Fruit fly (Drosophila melanogaster) whole organism, embryonic: ENCODE data around the gene CG13862.

Experiments used
- Bteb2 ChIP-seq: fragments of 200-800 bp; sonication (Bioruptor generic); optimal IDR thresholded peaks from 2 replicates; lab custom pipeline; 2016; ENCODE audit warnings: missing biosample characterization, missing genetic modification characterization
- C15 ChIP-seq: fragments of 200-800 bp; sonication (Bioruptor generic); IDR thresholded peaks from 3 replicates; pipeline ENCODE4 v1.3.6; 2022; ENCODE audit warnings: missing biosample characterization, missing genetic modification characterization
- CG10366 ChIP-seq: fragments of 200-800 bp; sonication (Bioruptor generic); IDR thresholded peaks from 2 replicates; pipeline ENCODE4 v1.3.6; 2022; ENCODE audit warnings: missing biosample characterization, missing genetic modification characterization
- CG10431 ChIP-seq: fragments of 200-800 bp; sonication (Bioruptor generic); optimal IDR thresholded peaks from 3 replicates; lab custom pipeline; 2018; ENCODE audit warnings: missing biosample characterization, mild to moderate bottlenecking, missing genetic modification characterization
- CG11093 ChIP-seq: fragments of 200-800 bp; sonication (Bioruptor generic); IDR thresholded peaks from 3 replicates; pipeline ENCODE4 v1.3.6; 2022; ENCODE audit warnings: missing biosample characterization, missing genetic modification characterization
- CG12942 ChIP-seq: fragments of 200-800 bp; sonication (Bioruptor generic); optimal IDR thresholded peaks from 3 replicates; lab custom pipeline; 2016; ENCODE audit warnings: missing biosample characterization, missing genetic modification characterization
- CG1529 ChIP-seq: fragments of 200-800 bp; sonication (Bioruptor generic); optimal IDR thresholded peaks from 3 replicates; lab custom pipeline; 2018; ENCODE audit warnings: missing biosample characterization, missing genetic modification characterization
- CG1603 ChIP-seq: fragments of 200-800 bp; sonication (Bioruptor generic); optimal IDR thresholded peaks from 2 replicates; lab custom pipeline; 2019; ENCODE audit warnings: missing biosample characterization, mild to moderate bottlenecking, missing genetic modification characterization, moderate library complexity
- CG1647 ChIP-seq: fragments of 200-800 bp; sonication (Bioruptor generic); optimal IDR thresholded peaks from 3 replicates; lab custom pipeline; 2016; ENCODE audit warnings: missing biosample characterization, missing genetic modification characterization
- CG18011 ChIP-seq: fragments of 200-800 bp; sonication (Bioruptor generic); optimal IDR thresholded peaks from 2 replicates; lab custom pipeline; 2017; ENCODE audit warnings: missing biosample characterization, missing genetic modification characterization, mild to moderate bottlenecking, moderate library complexity, missing genotype
- CG18619 ChIP-seq: fragments of 200-800 bp; sonication (Bioruptor generic); optimal IDR thresholded peaks from 3 replicates; lab custom pipeline; 2017; ENCODE audit warnings: missing biosample characterization, mild to moderate bottlenecking, missing genetic modification characterization
- CG18764 ChIP-seq: fragments of 200-800 bp; sonication (Bioruptor generic); optimal IDR thresholded peaks from 3 replicates; lab custom pipeline; 2016; ENCODE audit warnings: missing biosample characterization, missing genetic modification characterization
- CG2199 ChIP-seq: fragments of 200-800 bp; sonication (Bioruptor generic); IDR thresholded peaks from 3 replicates; pipeline ENCODE4 v1.3.6; 2022; ENCODE audit warnings: missing biosample characterization, missing genetic modification characterization
- CG31224 ChIP-seq: fragments of 200-800 bp; sonication (Bioruptor generic); IDR thresholded peaks from 2 replicates; pipeline ENCODE4 v1.3.6; 2022; ENCODE audit warnings: missing biosample characterization, missing genetic modification characterization
- CG31365 ChIP-seq: fragments of 200-800 bp; sonication (Bioruptor generic); optimal IDR thresholded peaks from 2 replicates; lab custom pipeline; 2018; ENCODE audit warnings: missing biosample characterization, mild to moderate bottlenecking, missing genetic modification characterization
- CG3407 ChIP-seq: fragments of 200-800 bp; sonication (Bioruptor generic); optimal IDR thresholded peaks from 2 replicates; lab custom pipeline; 2018; ENCODE audit warnings: missing biosample characterization, mild to moderate bottlenecking, missing genetic modification characterization
- CG34224 ChIP-seq: fragments of 200-800 bp; sonication (Bioruptor generic); IDR thresholded peaks from 3 replicates; pipeline ENCODE4 v1.3.6; 2022; ENCODE audit warnings: missing biosample characterization, missing genetic modification characterization; ENCODE audit not compliant: partially characterized antibody
- CG4707 ChIP-seq: fragments of 200-800 bp; sonication (Bioruptor generic); optimal IDR thresholded peaks from 2 replicates; lab custom pipeline; 2018; ENCODE audit warnings: missing biosample characterization, mild to moderate bottlenecking, missing genetic modification characterization, moderate library complexity
- CG5245 ChIP-seq: fragments of 200-800 bp; sonication (Bioruptor generic); optimal IDR thresholded peaks from 3 replicates; lab custom pipeline; 2016; ENCODE audit warnings: missing biosample characterization, missing genetic modification characterization
- CG6689 ChIP-seq: fragments of 200-800 bp; sonication (Bioruptor generic); IDR thresholded peaks from 2 replicates; pipeline ENCODE4 v1.3.6; 2022; ENCODE audit warnings: missing biosample characterization, missing genetic modification characterization
- CG7357 ChIP-seq: fragments of 200-800 bp; sonication (Bioruptor generic); IDR thresholded peaks from 3 replicates; pipeline ENCODE4 v1.3.6; 2022; ENCODE audit warnings: missing biosample characterization, missing genetic modification characterization
- CG8290 ChIP-seq, 3 experiments: fragments of 200-800 bp; sonication (Bioruptor generic); optimal IDR thresholded peaks; 2 replicates each; lab custom pipeline; 2016 to 2019; ENCODE audit warnings: missing biosample characterization in 3 of 3, missing genetic modification characterization in 3 of 3, mild to moderate bottlenecking in 2 of 3, moderate library complexity in 1 of 3
- Dip3 ChIP-seq: fragments of 200-800 bp; sonication (Bioruptor generic); optimal IDR thresholded peaks from 3 replicates; lab custom pipeline; 2016; ENCODE audit warnings: missing biosample characterization, missing genetic modification characterization
- MESR4 ChIP-seq: fragments of 200-800 bp; sonication (Bioruptor generic); optimal IDR thresholded peaks from 2 replicates; lab custom pipeline; 2018; ENCODE audit warnings: missing biosample characterization, mild to moderate bottlenecking, missing genetic modification characterization, moderate library complexity
- Rfx ChIP-seq: fragments of 200-800 bp; sonication (Bioruptor generic); IDR thresholded peaks from 2 replicates; pipeline ENCODE4 v1.3.6; 2022; ENCODE audit warnings: missing biosample characterization, missing genetic modification characterization
- TFAM ChIP-seq: fragments of 200-800 bp; sonication (Bioruptor generic); optimal IDR thresholded peaks from 2 replicates; lab custom pipeline; 2017; ENCODE audit warnings: missing biosample characterization, missing genetic modification characterization, inconsistent platforms
- Usf ChIP-seq: fragments of 200-800 bp; sonication (Bioruptor generic); optimal IDR thresholded peaks from 2 replicates; lab custom pipeline; 2017; ENCODE audit warnings: missing genotype, missing biosample characterization, missing genetic modification characterization
- aop ChIP-seq: fragments of 200-800 bp; sonication (Bioruptor generic); IDR thresholded peaks from 2 replicates; pipeline ENCODE4 v1.3.6; 2022; ENCODE audit warnings: missing biosample characterization, missing genetic modification characterization
- bcd ChIP-seq: fragments of 200-800 bp; sonication (Bioruptor generic); optimal IDR thresholded peaks from 2 replicates; lab custom pipeline; 2017; ENCODE audit warnings: missing biosample characterization, mild to moderate bottlenecking, missing genetic modification characterization
- bigmax ChIP-seq: fragments of 200-800 bp; sonication (Bioruptor generic); optimal IDR thresholded peaks from 2 replicates; lab custom pipeline; 2018; ENCODE audit warnings: missing biosample characterization, mild to moderate bottlenecking, missing genetic modification characterization
- cg ChIP-seq: fragments of 200-800 bp; sonication (Bioruptor generic); optimal IDR thresholded peaks from 3 replicates; lab custom pipeline; 2019; ENCODE audit warnings: missing biosample characterization, mild to moderate bottlenecking, missing genetic modification characterization, moderate library complexity
- cwo ChIP-seq: fragments of 200-800 bp; sonication (Bioruptor generic); optimal IDR thresholded peaks from 3 replicates; lab custom pipeline; 2017; ENCODE audit warnings: missing biosample characterization, missing genetic modification characterization, mild to moderate bottlenecking, moderate library complexity, missing genetic modification reagents
- emc ChIP-seq: fragments of 200-800 bp; sonication (Bioruptor generic); optimal IDR thresholded peaks from 2 replicates; lab custom pipeline; 2016; ENCODE audit warnings: missing biosample characterization, missing genetic modification characterization
- gcm2 ChIP-seq: fragments of 200-800 bp; sonication (Bioruptor generic); optimal IDR thresholded peaks from 2 replicates; lab custom pipeline; 2016; ENCODE audit warnings: missing biosample characterization, missing genetic modification characterization
- grau ChIP-seq: fragments of 200-800 bp; optimal IDR thresholded peaks from 3 replicates; lab custom pipeline; 2019; ENCODE audit warnings: missing biosample characterization, mild to moderate bottlenecking, missing genetic modification characterization, moderate library complexity
- grn ChIP-seq: fragments of 200-800 bp; sonication (Bioruptor generic); optimal IDR thresholded peaks from 3 replicates; lab custom pipeline; 2017; ENCODE audit warnings: missing biosample characterization, missing genetic modification characterization
- her ChIP-seq: fragments of 200-800 bp; sonication (Bioruptor generic); optimal IDR thresholded peaks from 2 replicates; lab custom pipeline; 2016; ENCODE audit warnings: missing biosample characterization, missing genetic modification characterization
- hth ChIP-seq: fragments of >200 bp; optimal IDR thresholded peaks from 2 replicates; lab custom pipeline; 2017; ENCODE audit warnings: inconsistent platforms
- kay ChIP-seq: fragments of 200-800 bp; sonication (Bioruptor generic); optimal IDR thresholded peaks from 2 replicates; lab custom pipeline; 2016; ENCODE audit warnings: missing biosample characterization, missing genetic modification characterization
- lab ChIP-seq: fragments of 200-800 bp; sonication (Bioruptor generic); optimal IDR thresholded peaks from 3 replicates; lab custom pipeline; 2017; ENCODE audit warnings: missing biosample characterization, missing genetic modification characterization, mild to moderate bottlenecking, moderate library complexity, missing genetic modification reagents
- nau ChIP-seq: fragments of 200-800 bp; sonication (Bioruptor generic); optimal IDR thresholded peaks from 3 replicates; lab custom pipeline; 2017; ENCODE audit warnings: missing biosample characterization, mild to moderate bottlenecking, missing genetic modification characterization, missing genetic modification reagents
- nom ChIP-seq: fragments of 200-800 bp; sonication (Bioruptor generic); optimal IDR thresholded peaks from 2 replicates; lab custom pipeline; 2017; ENCODE audit warnings: missing biosample characterization, missing genetic modification characterization, mild to moderate bottlenecking, moderate library complexity, missing genetic modification reagents
- otp ChIP-seq: fragments of 200-800 bp; sonication (Bioruptor generic); IDR thresholded peaks from 3 replicates; pipeline ENCODE4, ENCODE4 v1.3.6; 2022; ENCODE audit warnings: missing biosample characterization, missing genetic modification characterization
- tio ChIP-seq: fragments of 200-800 bp; sonication (Bioruptor generic); optimal IDR thresholded peaks from 2 replicates; lab custom pipeline; 2017; ENCODE audit warnings: missing biosample characterization, missing genetic modification characterization, inconsistent platforms
- trem ChIP-seq: fragments of 200-800 bp; optimal IDR thresholded peaks from 3 replicates; lab custom pipeline; 2019; ENCODE audit warnings: missing biosample characterization, mild to moderate bottlenecking, missing genetic modification characterization, moderate library complexity
- trh ChIP-seq: fragments of 200-800 bp; sonication (Bioruptor generic); optimal IDR thresholded peaks from 2 replicates; lab custom pipeline; 2016; ENCODE audit warnings: missing biosample characterization, missing genetic modification characterization
- wdn ChIP-seq: fragments of 200-800 bp; sonication (Bioruptor generic); IDR thresholded peaks from 2 replicates; pipeline ENCODE4 v1.3.6; 2022; ENCODE audit warnings: missing biosample characterization, missing genetic modification characterization
- wek ChIP-seq: fragments of 200-800 bp; sonication (Bioruptor generic); optimal IDR thresholded peaks from 3 replicates; lab custom pipeline; 2018; ENCODE audit warnings: missing biosample characterization, mild to moderate bottlenecking, missing genetic modification characterization, moderate library complexity

CG13862 gene

DNA sequence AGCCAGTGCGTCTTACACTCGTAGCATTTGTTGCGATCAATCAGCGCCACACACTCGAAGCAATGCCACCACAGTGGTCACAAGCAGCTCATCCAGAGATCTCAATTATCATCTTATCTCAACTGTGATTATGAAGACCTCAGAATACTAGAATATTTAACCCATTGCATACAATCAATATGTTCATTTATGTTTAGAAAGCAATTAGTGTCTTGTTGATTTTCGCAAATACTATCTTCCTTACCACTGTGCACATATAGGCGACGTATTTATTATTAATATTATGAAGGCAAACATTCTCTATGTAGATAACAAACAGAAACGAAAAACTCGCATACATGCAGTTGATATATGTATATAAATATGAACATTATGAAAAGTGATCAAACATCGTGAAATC lies 27.0 kb downstream of the CG13862 start (continued):
- peak; percentile 85 for TF ChIP-seq CG1603 (tag; lab: Kevin White, UChicago)
- no peak for TF ChIP-seq Usf (GFP tag; lab: Kevin White, UChicago)
- no peak for TF ChIP-seq hth (lab: Kevin White, UChicago)
- no peak for TF ChIP-seq C15 (GFP tag; lab: Robert Waterston, UW)
- TF ChIP-seq aop (GFP tag; lab: Robert Waterston, UW), result no peak
- TF ChIP-seq, all 482 proteins: peak for 323

DNA sequence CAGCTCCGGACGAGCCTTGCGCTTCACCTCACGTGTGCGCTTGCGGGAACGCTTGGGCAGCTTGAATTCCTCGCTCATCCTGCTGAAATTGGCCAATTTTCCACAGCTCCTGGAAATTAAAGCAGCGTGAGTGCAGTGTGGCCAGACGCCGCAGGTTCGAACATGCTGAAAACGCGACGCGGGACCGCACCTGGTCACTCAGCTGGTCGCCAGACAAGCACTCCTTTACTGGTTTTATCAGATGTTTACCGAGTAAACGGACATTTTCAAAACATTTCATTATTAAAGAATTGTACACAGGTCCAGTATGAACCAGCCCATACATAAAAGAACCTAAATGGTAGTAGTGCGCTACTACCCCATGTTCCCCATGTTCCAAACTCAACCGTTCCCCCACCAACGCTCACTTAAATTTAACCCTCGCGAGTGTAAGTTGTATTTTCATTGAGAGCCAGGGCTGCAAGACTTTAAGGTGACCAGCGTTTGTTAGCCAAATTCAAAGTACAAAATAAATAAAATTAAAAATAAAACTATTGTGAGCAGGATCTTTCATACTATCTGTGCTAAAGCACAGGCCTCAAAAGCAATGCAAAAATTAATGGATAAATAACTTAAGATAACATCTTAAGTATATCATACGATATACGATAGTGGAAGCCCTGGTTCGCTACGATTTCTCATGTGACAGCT lies 30.6 kb downstream of the CG13862 start, which contains the start of the genes JMJD6, CG7071 and Muted:
JMJD6 (minus strand) TSS at position 154 of the 690 bp plus-strand sequence.
CG7071 (plus strand) TSS at position 403 of the 690 bp plus-strand sequence.
Muted (plus strand) TSS at position 403 of the 690 bp plus-strand sequence.
- TF ChIP-seq Dip3, result peak; percentile 91
- 0 out of 3 replicates have a peak, but pooled peaks have one; percentile 62 for TF ChIP-seq CG2199
- peak; percentile 83 for TF ChIP-seq grau (tag; lab: Kevin White, UChicago)
- peak; percentile 85; the same call in 2 of the 3 replicates for TF ChIP-seq otp (GFP tag; lab: Robert Waterston, UW)
- peak; percentile 77 for TF ChIP-seq cwo (GFP tag; lab: Kevin White, UChicago)
- TF ChIP-seq nom (GFP tag; lab: Kevin White, UChicago), result peak; percentile 78
- peak; percentile 54 for TF ChIP-seq trh
- TF ChIP-seq bigmax (GFP tag; lab: Kevin White, UChicago), result no peak
- TF ChIP-seq CG4707 (GFP tag; lab: Kevin White, UChicago), result peak; percentile 48
- TF ChIP-seq Rfx, result peak; percentile 95
- TF ChIP-seq CG18764 (GFP tag; lab: Kevin White, UChicago), result peak; percentile 87
- peak; percentile 80 for TF ChIP-seq CG31224
- peak; percentile 30 for TF ChIP-seq her
- peak; percentile 85 for TF ChIP-seq CG7357 (GFP tag; lab: Robert Waterston, UW)
- TF ChIP-seq bcd, result peak; percentile 90
- peak; percentile 30 for TF ChIP-seq CG31365 (tag; lab: Kevin White, UChicago)
- TF ChIP-seq CG1647 (GFP tag; lab: Kevin White, UChicago), result peak; percentile 91
- peak; percentile 83 for TF ChIP-seq CG18619 (GFP tag; lab: Kevin White, UChicago)
- TF ChIP-seq TFAM (GFP tag; lab: Kevin White, UChicago), result no peak
- TF ChIP-seq lab, result peak; percentile 95
- peak; percentile 76 for TF ChIP-seq CG1529 (GFP tag; lab: Kevin White, UChicago)
- peak; percentile 65 for TF ChIP-seq gcm2 (GFP tag; lab: Kevin White, UChicago)
- TF ChIP-seq CG34224 (GFP tag; lab: Robert Waterston, UW), result peak; percentile 90
- TF ChIP-seq trem (tag; lab: Kevin White, UChicago), result peak; percentile 82
- TF ChIP-seq kay (GFP tag; lab: Kevin White, UChicago), result peak; percentile 75
- TF ChIP-seq CG8290 (GFP tag; optimal IDR thresholded peaks at IDR 0.05; lab: Kevin White, UChicago), result peak; percentile 35
- TF ChIP-seq CG8290 (tag; optimal IDR thresholded peaks at IDR 0.05; lab: Kevin White, UChicago), result peak; percentile 37 to 76
- TF ChIP-seq wdn (GFP tag; lab: Robert Waterston, UW), result peak; percentile 84
- TF ChIP-seq CG3407 (GFP tag; lab: Kevin White, UChicago), result peak; percentile 64
- no peak for TF ChIP-seq wek (GFP tag; lab: Kevin White, UChicago)
- TF ChIP-seq CG11093 (GFP tag; lab: Robert Waterston, UW), result peak; percentile 85; the same call in 1 of the 3 replicates
- TF ChIP-seq tio (GFP tag; lab: Kevin White, UChicago), result peak; percentile 86
- TF ChIP-seq CG6689, result peak; percentile 92
- peak; percentile 98 for TF ChIP-seq grn (GFP tag; lab: Kevin White, UChicago)
- peak; percentile 89 for TF ChIP-seq CG12942 (GFP tag; lab: Kevin White, UChicago)
- peak; percentile 91 for TF ChIP-seq CG10366 (GFP tag; lab: Robert Waterston, UW)
- TF ChIP-seq CG10431, result peak; percentile 77
- TF ChIP-seq MESR4 (GFP tag; lab: Kevin White, UChicago), result peak; percentile 76
- peak; percentile 85 for TF ChIP-seq CG18011 (GFP tag; lab: Kevin White, UChicago)
- TF ChIP-seq Bteb2 (GFP tag; lab: Kevin White, UChicago), result peak; percentile 92
- TF ChIP-seq nau (GFP tag; lab: Kevin White, UChicago), result peak; percentile 80
- peak; percentile 84 for TF ChIP-seq CG5245 (GFP tag; lab: Kevin White, UChicago)
- peak; percentile 64 for TF ChIP-seq emc (GFP tag; lab: Kevin White, UChicago)
- no peak for TF ChIP-seq cg (GFP tag; lab: Kevin White, UChicago)
